Worm (Caenorhabditis elegans): ENCODE results near the gene K11H12.11.

K11H12.11 gene

ce11 chrIV:631869-632268, 38.5 kb downstream of the K11H12.11 start:
- TF ChIP-seq unc-39 (tag; optimal IDR thresholded peaks at IDR 0.05) (no peak), madf-9 (GFP tag; conservative IDR thresholded peaks at IDR 0.05) (0 out of 2 replicates have a peak, but pooled peaks have one; percentile 13), Y5F2A.4 (GFP tag; optimal IDR thresholded peaks at IDR 0.05) (no peak), cey-2 (tag; optimal IDR thresholded peaks at IDR 0.05; ENCODE audit: borderline replicate concordance, insufficient read depth) (no peak), ama-1 (optimal IDR thresholded peaks at IDR 0.05) (no peak), D1046.2 (GFP tag; IDR thresholded peaks at IDR 0.05) (0 out of 2 replicates have a peak, but pooled peaks have one; percentile 23), hlh-11 (tag; optimal IDR thresholded peaks at IDR 0.05) (peak; percentile 20), daf-16 (GFP tag; optimal IDR thresholded peaks at IDR 0.05) (no peak), daf-16 (tag; optimal IDR thresholded peaks at IDR 0.05) (peak; percentile 42), dmd-6 (GFP tag; IDR thresholded peaks at IDR 0.05) (peak; percentile 74), lin-29 (GFP tag; IDR thresholded peaks at IDR 0.05) (no peak), zfp-2 (tag; optimal IDR thresholded peaks at IDR 0.05) (no peak)

ce11 chrIV:630598-630997, 39.8 kb downstream of the K11H12.11 start:
- TF ChIP-seq nhr-102 (tag; optimal IDR thresholded peaks at IDR 0.05): no peak
- TF ChIP-seq T20F7.1 (GFP tag; optimal IDR thresholded peaks at IDR 0.05): no peak
- no peak for TF ChIP-seq ztf-7 (tag; optimal IDR thresholded peaks at IDR 0.05)
- no peak for TF ChIP-seq arid-1 (GFP tag; conservative IDR thresholded peaks at IDR 0.05)
- TF ChIP-seq unc-62 (GFP tag; optimal IDR thresholded peaks at IDR 0.05 in 1 of 2): peak in 1 of 2 experiments; percentile 46
- TF ChIP-seq unc-62 (tag; optimal IDR thresholded peaks at IDR 0.05): no peak
- TF ChIP-seq aha-1 (tag): peak; percentile 95

ce11 chrIV:627237-627636, 43.1 kb downstream of the K11H12.11 start, which contains the start of gene nhr-76:
Gene nhr-76, plus strand, starts transcription at chrIV:627537.
- TF ChIP-seq Y48G9A.11 (GFP tag; IDR thresholded peaks at IDR 0.05) (no peak), daf-12 (tag; optimal IDR thresholded peaks at IDR 0.05) (no peak), ctbp-1 (GFP tag; IDR thresholded peaks at IDR 0.05) (no peak), pqm-1 (tag; optimal IDR thresholded peaks at IDR 0.05) (no peak), cey-2 (tag; optimal IDR thresholded peaks at IDR 0.05; ENCODE audit: borderline replicate concordance, insufficient read depth) (no peak), madf-9 (GFP tag; conservative IDR thresholded peaks at IDR 0.05) (no peak), zfp-3 (GFP tag; conservative IDR thresholded peaks at IDR 0.05) (no peak), ceh-20 (GFP tag; IDR thresholded peaks at IDR 0.05) (no peak), ceh-32 (tag; optimal IDR thresholded peaks at IDR 0.05; ENCODE audit: poor library complexity) (no peak), dmd-6 (GFP tag; IDR thresholded peaks at IDR 0.05) (no peak), F49E8.2 (tag; optimal IDR thresholded peaks at IDR 0.05; ENCODE audit: borderline replicate concordance) (no peak), T20F7.1 (GFP tag; optimal IDR thresholded peaks at IDR 0.05) (no peak), ZK546.5 (tag; optimal IDR thresholded peaks at IDR 0.05) (no peak), aha-1 (tag) (no peak), arid-1 (GFP tag; conservative IDR thresholded peaks at IDR 0.05) (no peak), nhr-111 (GFP tag; optimal IDR thresholded peaks at IDR 0.05) (no peak), skn-1 (tag; optimal IDR thresholded peaks at IDR 0.05) (no peak), mdl-1 (tag; optimal IDR thresholded peaks at IDR 0.05) (no peak)

ce11 chrIV:625947-626548, 44.3 kb downstream of the K11H12.11 start:
- TF ChIP-seq Y5F2A.4 (GFP tag; optimal IDR thresholded peaks at IDR 0.05) (no peak), F49E8.2 (tag; optimal IDR thresholded peaks at IDR 0.05; ENCODE audit: borderline replicate concordance) (no peak), F10B5.3 (tag; optimal IDR thresholded peaks at IDR 0.05) (no peak), attf-4 (tag; optimal IDR thresholded peaks at IDR 0.05) (no peak), vab-7 (GFP tag; IDR thresholded peaks at IDR 0.05) (no peak), jun-1 (tag; optimal IDR thresholded peaks at IDR 0.05) (no peak), egl-43 (GFP tag; IDR thresholded peaks at IDR 0.05) (no peak), unc-130 (GFP tag; optimal IDR thresholded peaks at IDR 0.05) (no peak), nhr-41 (GFP tag; IDR thresholded peaks at IDR 0.05) (no peak), aha-1 (tag) (no peak), mep-1 (tag; optimal IDR thresholded peaks at IDR 0.05) (no peak), mdl-1 (tag; optimal IDR thresholded peaks at IDR 0.05) (no peak), ama-1 (optimal IDR thresholded peaks at IDR 0.05) (no peak), dmd-6 (GFP tag; IDR thresholded peaks at IDR 0.05) (peak; percentile 83), zip-11 (GFP tag; IDR thresholded peaks at IDR 0.05) (no peak), php-3 (GFP tag; IDR thresholded peaks at IDR 0.05) (no peak), lin-39 (tag; optimal IDR thresholded peaks at IDR 0.05) (no peak), snpc-4 (tag; optimal IDR thresholded peaks at IDR 0.05) (no peak), ctbp-1 (GFP tag; IDR thresholded peaks at IDR 0.05) (no peak), zag-1 (tag; optimal IDR thresholded peaks at IDR 0.05) (no peak), hmg-1.1 (GFP tag; IDR thresholded peaks at IDR 0.05) (no peak), Y105C5A.15 (GFP tag; IDR thresholded peaks at IDR 0.05) (no peak)

All from whole organism, L4 larva.